Fruit fly (Drosophila melanogaster) whole organism, embryonic: Measurements from ENCODE around the gene CG17764.

Experiments used
- Antp ChIP-seq: fragments of 200-800 bp; sonication (Bioruptor generic); optimal IDR thresholded peaks from 3 replicates; lab custom pipeline; 2016; ENCODE audit warnings: missing biosample characterization, missing genetic modification characterization
- Awh ChIP-seq: fragments of 200-800 bp; sonication (Bioruptor generic); IDR thresholded peaks from 2 replicates; pipeline ENCODE4, ENCODE4 v1.3.6; 2022; ENCODE audit warnings: missing biosample characterization, missing genetic modification characterization
- CG11723 ChIP-seq: fragments of 200-800 bp; sonication (Bioruptor generic); optimal IDR thresholded peaks from 2 replicates; lab custom pipeline; 2017; ENCODE audit warnings: missing biosample characterization, mild to moderate bottlenecking, missing genetic modification characterization
- CG12071 ChIP-seq: fragments of 200-800 bp; sonication (Bioruptor generic); optimal IDR thresholded peaks from 3 replicates; lab custom pipeline; 2018; ENCODE audit warnings: missing biosample characterization, mild to moderate bottlenecking, missing genetic modification characterization
- CG12219 ChIP-seq: fragments of 200-800 bp; sonication (Bioruptor generic); optimal IDR thresholded peaks from 3 replicates; lab custom pipeline; 2018; ENCODE audit warnings: missing biosample characterization, mild to moderate bottlenecking, missing genetic modification characterization
- CG12942 ChIP-seq: fragments of 200-800 bp; sonication (Bioruptor generic); optimal IDR thresholded peaks from 3 replicates; lab custom pipeline; 2016; ENCODE audit warnings: missing biosample characterization, missing genetic modification characterization
- CG14710 ChIP-seq: fragments of 200-800 bp; sonication (Bioruptor generic); optimal IDR thresholded peaks from 3 replicates; lab custom pipeline; 2019; ENCODE audit warnings: missing biosample characterization, mild to moderate bottlenecking, missing genetic modification characterization, moderate library complexity
- CG17385 ChIP-seq: fragments of 200-800 bp; sonication (Bioruptor generic); optimal IDR thresholded peaks from 3 replicates; lab custom pipeline; 2018; ENCODE audit warnings: missing biosample characterization, mild to moderate bottlenecking, missing genetic modification characterization
- CG17802 ChIP-seq: fragments of 200-800 bp; sonication (Bioruptor generic); optimal IDR thresholded peaks from 2 replicates; lab custom pipeline; 2018; ENCODE audit warnings: missing biosample characterization, mild to moderate bottlenecking, missing genetic modification characterization, moderate library complexity
- CG2889 ChIP-seq: fragments of 200-800 bp; sonication (Bioruptor generic); IDR thresholded peaks from 3 replicates; pipeline ENCODE4 v1.3.6; 2022; ENCODE audit warnings: missing biosample characterization, missing genetic modification characterization
- CG42726 ChIP-seq: fragments of 200-800 bp; sonication (Bioruptor generic); IDR thresholded peaks from 2 replicates; pipeline ENCODE4 v1.3.6; 2022; ENCODE audit warnings: missing biosample characterization, missing genetic modification characterization; ENCODE audit not compliant: partially characterized antibody
- CG4854 ChIP-seq: fragments of 200-800 bp; sonication (Bioruptor generic); optimal IDR thresholded peaks from 2 replicates; lab custom pipeline; 2016; ENCODE audit warnings: missing biosample characterization, missing genetic modification characterization, inconsistent platforms
- CG6175 ChIP-seq: fragments of 200-800 bp; sonication (Bioruptor generic); IDR thresholded peaks from 3 replicates; pipeline ENCODE4 v1.3.6; 2022; ENCODE audit warnings: missing biosample characterization, missing genetic modification characterization
- CG6272 ChIP-seq: fragments of 200-800 bp; sonication (Bioruptor generic); IDR thresholded peaks from 2 replicates; pipeline ENCODE4 v1.3.6; 2022; ENCODE audit warnings: missing biosample characterization, missing genetic modification characterization
- CG7372 ChIP-seq: fragments of 200-800 bp; sonication (Bioruptor generic); IDR thresholded peaks from 2 replicates; pipeline ENCODE4 v1.3.6; 2022; ENCODE audit warnings: missing biosample characterization, missing genetic modification characterization
- CG7786 ChIP-seq: fragments of 200-800 bp; sonication (Bioruptor generic); optimal IDR thresholded peaks from 2 replicates; lab custom pipeline; 2016; ENCODE audit warnings: missing biosample characterization, missing genetic modification characterization
- CG8924 ChIP-seq: fragments of 200-800 bp; optimal IDR thresholded peaks from 3 replicates; lab custom pipeline; 2019; ENCODE audit warnings: missing biosample characterization, mild to moderate bottlenecking, missing genetic modification characterization, moderate library complexity
- CG9817 ChIP-seq: fragments of 200-800 bp; sonication (Bioruptor generic); optimal IDR thresholded peaks from 2 replicates; lab custom pipeline; 2018; ENCODE audit warnings: missing biosample characterization, mild to moderate bottlenecking, missing genetic modification characterization, moderate library complexity
- Camta ChIP-seq: fragments of 200-800 bp; sonication (Bioruptor generic); optimal IDR thresholded peaks from 2 replicates; lab custom pipeline; 2016; ENCODE audit warnings: missing biosample characterization, missing genetic modification characterization
- ERR ChIP-seq: fragments of 200-800 bp; sonication (Bioruptor generic); optimal IDR thresholded peaks from 2 replicates; lab custom pipeline; 2016; ENCODE audit warnings: missing biosample characterization, missing genetic modification characterization
- Hr3 ChIP-seq: fragments of 200-800 bp; sonication (Bioruptor generic); optimal IDR thresholded peaks from 3 replicates; lab custom pipeline; 2016; ENCODE audit warnings: missing biosample characterization, missing genetic modification characterization
- NC2β ChIP-seq: fragments of 200-800 bp; sonication (Bioruptor generic); optimal IDR thresholded peaks from 2 replicates; lab custom pipeline; 2016; ENCODE audit warnings: missing biosample characterization, missing genetic modification characterization
- NfI ChIP-seq: fragments of 200-800 bp; sonication (Bioruptor generic); optimal IDR thresholded peaks from 3 replicates; lab custom pipeline; 2018; ENCODE audit warnings: missing biosample characterization, mild to moderate bottlenecking, missing genetic modification characterization, moderate library complexity
- Spps ChIP-seq: fragments of 200-800 bp; sonication (Bioruptor generic); optimal IDR thresholded peaks from 2 replicates; lab custom pipeline; 2018; ENCODE audit warnings: missing biosample characterization, mild to moderate bottlenecking, missing genetic modification characterization
- Trl ChIP-seq, 3 experiments: fragments of >200 bp in 2 of 3; fragments of 200-800 bp in 1 of 3; sonication (Bioruptor generic) in 1 of 3; optimal IDR thresholded peaks; 2 replicates in 1 of 3; 3 replicates in 2 of 3; lab custom pipeline; 2016 to 2017; ENCODE audit warnings: missing biosample characterization in 1 of 3, missing genetic modification characterization in 1 of 3
- bab2 ChIP-seq: fragments of 200-800 bp; sonication (Bioruptor generic); optimal IDR thresholded peaks from 2 replicates; lab custom pipeline; 2016; ENCODE audit warnings: missing biosample characterization, missing genetic modification characterization
- btn ChIP-seq: fragments of 200-800 bp; sonication (Bioruptor generic); optimal IDR thresholded peaks from 2 replicates; lab custom pipeline; 2016; ENCODE audit warnings: missing biosample characterization, missing genetic modification characterization
- ci ChIP-seq: fragments of 200-800 bp; sonication (Bioruptor generic); IDR thresholded peaks from 3 replicates; pipeline ENCODE4 v1.3.6; 2022; ENCODE audit warnings: missing biosample characterization, missing genetic modification characterization
- fd96Cb ChIP-seq: fragments of 200-800 bp; sonication (Bioruptor generic); optimal IDR thresholded peaks from 2 replicates; lab custom pipeline; 2018; ENCODE audit warnings: missing biosample characterization, mild to moderate bottlenecking, missing genetic modification characterization, moderate library complexity
- fru ChIP-seq: fragments of >200 bp; optimal IDR thresholded peaks from 2 replicates; lab custom pipeline; 2017
- gce ChIP-seq: fragments of 200-800 bp; sonication (Bioruptor generic); IDR thresholded peaks from 3 replicates; pipeline ENCODE4 v1.3.6; 2022; ENCODE audit warnings: missing biosample characterization, missing genetic modification characterization
- grau ChIP-seq: fragments of 200-800 bp; optimal IDR thresholded peaks from 3 replicates; lab custom pipeline; 2019; ENCODE audit warnings: missing biosample characterization, mild to moderate bottlenecking, missing genetic modification characterization, moderate library complexity
- h ChIP-seq: fragments of >200 bp; optimal IDR thresholded peaks from 2 replicates; lab custom pipeline; 2017
- hth ChIP-seq: fragments of >200 bp; optimal IDR thresholded peaks from 2 replicates; lab custom pipeline; 2017; ENCODE audit warnings: inconsistent platforms
- jigr1 ChIP-seq: fragments of 200-800 bp; sonication (Bioruptor generic); IDR thresholded peaks from 3 replicates; pipeline ENCODE4 v1.3.6; 2022; ENCODE audit warnings: missing biosample characterization, missing genetic modification characterization
- lbe ChIP-seq: fragments of 200-800 bp; sonication (Bioruptor generic); optimal IDR thresholded peaks from 2 replicates; lab custom pipeline; 2016; ENCODE audit warnings: missing biosample characterization, mild to moderate bottlenecking, missing genetic modification characterization
- mam ChIP-seq: fragments of 200-800 bp; sonication (Bioruptor generic); optimal IDR thresholded peaks from 3 replicates; lab custom pipeline; 2016; ENCODE audit warnings: missing biosample characterization, missing genetic modification characterization
- onecut ChIP-seq: fragments of 200-800 bp; sonication (Bioruptor generic); IDR thresholded peaks from 2 replicates; pipeline ENCODE4 v1.3.6; 2022; ENCODE audit warnings: missing biosample characterization, missing genetic modification characterization
- org-1 ChIP-seq: fragments of 200-800 bp; sonication (Bioruptor generic); optimal IDR thresholded peaks from 2 replicates; lab custom pipeline; 2017; ENCODE audit warnings: missing biosample characterization, missing genetic modification characterization
- pita ChIP-seq: fragments of 200-800 bp; sonication (Bioruptor generic); optimal IDR thresholded peaks from 2 replicates; lab custom pipeline; 2017; ENCODE audit warnings: missing biosample characterization, mild to moderate bottlenecking, missing genetic modification characterization
- prd ChIP-seq, 3 experiments: fragments of >200 bp in 2 of 3; fragments of 200-800 bp in 1 of 3; sonication (Bioruptor generic) in 1 of 3; optimal IDR thresholded peaks in 2 of 3; IDR thresholded peaks in 1 of 3; 2 replicates in 2 of 3; 3 replicates in 1 of 3; pipeline versions ENCODE4 v1.3.6 to Lab custom; 2017 to 2022; ENCODE audit warnings: missing biosample characterization in 1 of 3, missing genetic modification characterization in 1 of 3
- repo ChIP-seq: fragments of 200-800 bp; sonication (Bioruptor generic); optimal IDR thresholded peaks from 2 replicates; lab custom pipeline; 2016; ENCODE audit warnings: missing biosample characterization, missing genetic modification characterization
- rib ChIP-seq: fragments of 200-800 bp; sonication (Bioruptor generic); IDR thresholded peaks from 2 replicates; pipeline ENCODE4 v1.3.6; 2022; ENCODE audit warnings: missing biosample characterization, missing genetic modification characterization
- sim ChIP-seq: fragments of 200-800 bp; sonication (Bioruptor generic); IDR thresholded peaks from 2 replicates; pipeline ENCODE4 v1.3.6; 2022; ENCODE audit warnings: missing biosample characterization, missing genetic modification characterization
- so ChIP-seq: fragments of 200-800 bp; sonication (Bioruptor generic); IDR thresholded peaks from 3 replicates; pipeline ENCODE4 v1.3.6; 2022; ENCODE audit warnings: missing biosample characterization, missing genetic modification characterization
- stwl ChIP-seq: fragments of 200-800 bp; sonication (Bioruptor generic); optimal IDR thresholded peaks from 3 replicates; lab custom pipeline; 2018; ENCODE audit warnings: missing biosample characterization, mild to moderate bottlenecking, missing genetic modification characterization, moderate library complexity
- tap ChIP-seq: fragments of 200-800 bp; optimal IDR thresholded peaks from 3 replicates; lab custom pipeline; 2019; ENCODE audit warnings: missing biosample characterization, mild to moderate bottlenecking, missing genetic modification characterization, moderate library complexity
- tio ChIP-seq: fragments of 200-800 bp; sonication (Bioruptor generic); optimal IDR thresholded peaks from 2 replicates; lab custom pipeline; 2017; ENCODE audit warnings: missing biosample characterization, missing genetic modification characterization, inconsistent platforms
- tll ChIP-seq, 2 experiments: fragments of 200-800 bp in 1 of 2; fragments of >200 bp in 1 of 2; sonication (Bioruptor generic) in 1 of 2; optimal IDR thresholded peaks; 2 replicates each; lab custom pipeline; 2017 to 2019; ENCODE audit warnings: missing biosample characterization in 2 of 2, missing genetic modification characterization in 2 of 2, mild to moderate bottlenecking in 1 of 2, moderate library complexity in 1 of 2
- unc-4 ChIP-seq: fragments of 200-800 bp; sonication (Bioruptor generic); IDR thresholded peaks from 2 replicates; pipeline ENCODE4 v1.3.6; 2022; ENCODE audit warnings: missing biosample characterization, missing genetic modification characterization; ENCODE audit not compliant: partially characterized antibody
- unpg ChIP-seq: fragments of 200-800 bp; sonication (Bioruptor generic); optimal IDR thresholded peaks from 3 replicates; lab custom pipeline; 2018; ENCODE audit warnings: missing biosample characterization, mild to moderate bottlenecking, missing genetic modification characterization, moderate library complexity
- vnd ChIP-seq: fragments of 200-800 bp; sonication (Bioruptor generic); IDR thresholded peaks from 3 replicates; pipeline ENCODE4 v1.3.6; 2022; ENCODE audit warnings: missing biosample characterization, missing genetic modification characterization; ENCODE audit not compliant: partially characterized antibody

The CG17764 gene

dm6 chrX:5308963-5309362, 1.7 kb upstream of the CG17764 start, which contains the start of the genes Cdk7 and snf (continued):
- TF ChIP-seq org-1 (GFP tag; lab: Kevin White, UChicago) (no peak), unpg (no peak), repo (peak; percentile 1), NfI (GFP tag; lab: Kevin White, UChicago) (peak; percentile 8), fru (no peak), Camta (GFP tag; lab: Kevin White, UChicago) (peak; percentile 29), pita (GFP tag; lab: Kevin White, UChicago) (no peak), CG42726 (GFP tag; lab: Robert Waterston, UW) (peak; percentile 42; the same call in 1 of the 2 replicates), so (no peak), vnd (GFP tag; lab: Robert Waterston, UW) (peak; percentile 83), CG12071 (GFP tag; lab: Kevin White, UChicago) (no peak), CG2889 (GFP tag; lab: Robert Waterston, UW) (no peak), CG7372 (GFP tag; lab: Robert Waterston, UW) (no peak), stwl (tag; lab: Kevin White, UChicago) (peak; percentile 80), ERR (peak; percentile 11), CG7786 (GFP tag; lab: Kevin White, UChicago) (peak; percentile 53), rib (no peak), h (lab: Kevin White, UChicago) (no peak), jigr1 (GFP tag; lab: Robert Waterston, UW) (no peak), sim (no peak), CG12219 (GFP tag; lab: Kevin White, UChicago) (no peak), ci (GFP tag; lab: Robert Waterston, UW) (no peak), onecut (GFP tag; lab: Robert Waterston, UW) (no peak), unc-4 (peak; percentile 84), btn (no peak), Antp (GFP tag; lab: Kevin White, UChicago) (peak; percentile 64), Spps (tag; lab: Kevin White, UChicago) (no peak), CG8924 (no peak), Awh (GFP tag; lab: Robert Waterston, UW) (no peak), prd (optimal IDR thresholded peaks at IDR 0.05; lab: Kevin White, UChicago) (no peak), prd (GFP tag; IDR thresholded peaks at IDR 0.05; lab: Robert Waterston, UW) (no peak), hth (lab: Kevin White, UChicago) (no peak), Hr3 (GFP tag; lab: Kevin White, UChicago) (peak; percentile 11), Trl (optimal IDR thresholded peaks at IDR 0.05; lab: Kevin White, UChicago) (no peak), Trl (GFP tag; optimal IDR thresholded peaks at IDR 0.05; lab: Kevin White, UChicago) (peak; percentile 41), CG4854 (no peak), CG12942 (GFP tag; lab: Kevin White, UChicago) (peak; percentile 24), CG9817 (peak; percentile 5), grau (peak; percentile 33), tap (no peak), CG17802 (no peak), mam (GFP tag; lab: Kevin White, UChicago) (peak; percentile 70), CG11723 (GFP tag; lab: Kevin White, UChicago) (no peak), CG14710 (tag; lab: Kevin White, UChicago) (peak; percentile 65), CG17385 (no peak), CG6272 (GFP tag; lab: Robert Waterston, UW) (no peak), lbe (peak; percentile 31), NC2β (GFP tag; lab: Kevin White, UChicago) (peak; percentile 25), gce (no peak), tio (GFP tag; lab: Kevin White, UChicago) (no peak), CG6175 (GFP tag; lab: Robert Waterston, UW) (no peak), fd96Cb (tag; lab: Kevin White, UChicago) (no peak), bab2 (GFP tag; lab: Kevin White, UChicago) (peak; percentile 57), tll (GFP tag; optimal IDR thresholded peaks at IDR 0.05; lab: Kevin White, UChicago) (no peak)
